Fruit fly (Drosophila melanogaster) whole organism, adult: ENCODE measurements around the gene Jhbp7.

Source experiments
- CG11617 ChIP-seq: fragments of 200-800 bp; sonication (Bioruptor generic); optimal IDR thresholded peaks from 2 replicates; lab custom pipeline; 2017; ENCODE audit warnings: mild to moderate bottlenecking, missing biosample characterization, missing genetic modification reagents, missing genetic modification characterization
- CG12768 ChIP-seq: fragments of 200-800 bp; sonication (Bioruptor generic); optimal IDR thresholded peaks from 2 replicates; lab custom pipeline; 2017; ENCODE audit warnings: missing biosample characterization, missing genetic modification characterization, mild to moderate bottlenecking, moderate library complexity, missing genetic modification reagents
- CG14711 ChIP-seq: fragments of 200-800 bp; sonication (Bioruptor generic); optimal IDR thresholded peaks from 2 replicates; lab custom pipeline; 2018; ENCODE audit warnings: missing biosample characterization, mild to moderate bottlenecking, missing genetic modification characterization, moderate library complexity
- CG1620 ChIP-seq: fragments of 200-800 bp; sonication (Bioruptor generic); optimal IDR thresholded peaks from 2 replicates; lab custom pipeline; 2016; ENCODE audit warnings: missing biosample characterization, missing genetic modification characterization
- CG33017 ChIP-seq: fragments of 200-800 bp; sonication (Bioruptor generic); optimal IDR thresholded peaks from 2 replicates; lab custom pipeline; 2018; ENCODE audit warnings: missing biosample characterization, mild to moderate bottlenecking, missing genetic modification characterization, moderate library complexity
- CG5204 ChIP-seq: fragments of 200-800 bp; sonication (Bioruptor generic); optimal IDR thresholded peaks from 2 replicates; lab custom pipeline; 2016; ENCODE audit warnings: missing biosample characterization, missing genetic modification characterization
- CG7045 ChIP-seq: fragments of 200-800 bp; sonication (Bioruptor generic); optimal IDR thresholded peaks from 2 replicates; lab custom pipeline; 2017; ENCODE audit warnings: missing biosample characterization, mild to moderate bottlenecking, missing genetic modification characterization
- CG7101 ChIP-seq: fragments of 200-800 bp; sonication (Bioruptor generic); optimal IDR thresholded peaks from 2 replicates; lab custom pipeline; 2018; ENCODE audit warnings: missing biosample characterization, mild to moderate bottlenecking, missing genetic modification characterization, moderate library complexity
- Clk ChIP-seq: fragments of 200-800 bp; sonication (Bioruptor generic); optimal IDR thresholded peaks from 2 replicates; lab custom pipeline; 2017; ENCODE audit warnings: missing biosample characterization, missing genetic modification characterization
- Crg-1 ChIP-seq: fragments of 200-800 bp; sonication (Bioruptor generic); optimal IDR thresholded peaks from 2 replicates; lab custom pipeline; 2016; ENCODE audit warnings: missing biosample characterization, missing genetic modification characterization
- Hr96 ChIP-seq: fragments of 200-800 bp; sonication (Bioruptor generic); optimal IDR thresholded peaks from 2 replicates; lab custom pipeline; 2016; ENCODE audit warnings: missing biosample characterization, missing genetic modification characterization
- Mnt ChIP-seq: fragments of 200-800 bp; sonication (Bioruptor generic); optimal IDR thresholded peaks from 2 replicates; lab custom pipeline; 2016; ENCODE audit warnings: missing biosample characterization, mild to moderate bottlenecking, missing genetic modification characterization
- bab1 ChIP-seq: fragments of 200-800 bp; sonication (Bioruptor generic); optimal IDR thresholded peaks from 3 replicates; lab custom pipeline; 2019; ENCODE audit warnings: missing biosample characterization, mild to moderate bottlenecking, missing genetic modification characterization, moderate library complexity
- cic ChIP-seq: fragments of 200-800 bp; sonication (Bioruptor generic); optimal IDR thresholded peaks from 2 replicates; lab custom pipeline; 2017; ENCODE audit warnings: missing biosample characterization, mild to moderate bottlenecking, missing genetic modification characterization, moderate library complexity
- cnc ChIP-seq, 2 experiments: fragments of >200 bp; optimal IDR thresholded peaks; 2 replicates each; lab custom pipeline; 2017
- kay ChIP-seq: fragments of 200-800 bp; sonication (Bioruptor generic); peaks from one replicate; lab custom pipeline; 2016; ENCODE audit warnings: missing biosample characterization, missing genetic modification characterization, borderline replicate concordance
- ovo ChIP-seq: fragments of 200-800 bp; sonication (Bioruptor generic); optimal IDR thresholded peaks from 2 replicates; lab custom pipeline; 2016; ENCODE audit warnings: missing biosample characterization, missing genetic modification characterization
- pad ChIP-seq: fragments of 200-800 bp; sonication (Bioruptor generic); optimal IDR thresholded peaks from 3 replicates; lab custom pipeline; 2017; ENCODE audit warnings: missing biosample characterization, missing genetic modification characterization, mild to moderate bottlenecking, moderate library complexity, missing genetic modification reagents
- tj ChIP-seq: fragments of 200-800 bp; sonication (Bioruptor generic); optimal IDR thresholded peaks from 3 replicates; lab custom pipeline; 2017; ENCODE audit warnings: missing biosample characterization, mild to moderate bottlenecking, missing genetic modification characterization, moderate library complexity
- toe ChIP-seq: fragments of 200-800 bp; sonication (Bioruptor generic); optimal IDR thresholded peaks from 2 replicates; lab custom pipeline; 2016; ENCODE audit warnings: missing biosample characterization, missing genetic modification characterization

Jhbp7 gene

DNA sequence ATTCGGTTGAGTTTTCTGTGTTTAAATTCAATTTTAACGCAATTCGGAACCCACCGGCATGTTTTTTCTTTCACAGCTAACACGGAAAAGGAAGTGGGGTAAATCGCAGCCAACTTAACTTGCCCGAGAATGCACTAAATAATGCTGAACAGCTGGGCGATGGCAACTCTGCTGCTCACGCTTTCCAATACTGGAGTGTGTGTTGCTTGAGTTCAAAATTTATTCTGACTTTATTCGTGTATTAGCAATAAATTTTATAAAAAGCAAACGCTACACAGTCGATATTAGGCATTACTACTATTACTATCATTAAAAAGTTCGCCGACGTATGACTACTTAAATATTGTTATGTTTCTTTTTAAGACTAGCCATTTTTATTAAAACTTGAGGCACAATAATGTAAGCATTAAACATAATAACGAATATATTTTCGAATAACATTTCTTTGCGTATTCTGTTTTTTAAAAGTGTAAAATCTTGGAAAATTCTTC, 10.0 kb downstream of the Jhbp7 start, which contains the start of the genes RpS27 and Nup37:
Gene RpS27 (minus strand): TSS at position 136 of the 491 bp plus-strand sequence.
Gene Nup37 (plus strand): TSS at position 280 of the 491 bp plus-strand sequence.
- peak; percentile 93 for TF ChIP-seq cic
- peak; percentile 99 for TF ChIP-seq CG7101 (tag; lab: Kevin White, UChicago)
- peak; percentile 100 for TF ChIP-seq ovo (GFP tag; lab: Kevin White, UChicago)
- peak; percentile 94 for TF ChIP-seq CG33017
- TF ChIP-seq CG11617 (GFP tag; lab: Kevin White, UChicago) = peak; percentile 99
- TF ChIP-seq kay = peak; percentile 86
- TF ChIP-seq Mnt (GFP tag; lab: Kevin White, UChicago) = peak; percentile 98
- TF ChIP-seq tj (GFP tag; lab: Kevin White, UChicago) = peak; percentile 85
- peak; percentile 98 for TF ChIP-seq CG7045 (GFP tag; lab: Kevin White, UChicago)
- TF ChIP-seq Clk = peak; percentile 95
- peak; percentile 100 for TF ChIP-seq CG1620 (GFP tag; lab: Kevin White, UChicago)
- no peak for TF ChIP-seq cnc (optimal IDR thresholded peaks at IDR 0.05; lab: Kevin White, UChicago)
- peak; percentile 97 for TF ChIP-seq CG5204 (GFP tag; lab: Kevin White, UChicago)
- TF ChIP-seq pad = peak; percentile 95
- TF ChIP-seq CG12768 (GFP tag; lab: Kevin White, UChicago) = peak; percentile 98
- TF ChIP-seq bab1 = peak; percentile 96
- TF ChIP-seq Crg-1 (GFP tag; lab: Kevin White, UChicago) = peak; percentile 100
- peak; percentile 97 for TF ChIP-seq CG14711 (tag; lab: Kevin White, UChicago)
- TF ChIP-seq Hr96 (GFP tag; lab: Kevin White, UChicago) = peak; percentile 99
- peak; percentile 98 for TF ChIP-seq toe

- TF ChIP-seq ovo (GFP tag; lab: Kevin White, UChicago) (peak; percentile 4), cic (no peak), Clk (no peak), CG12768 (GFP tag; lab: Kevin White, UChicago) (no peak), Mnt (GFP tag; lab: Kevin White, UChicago) (peak; percentile 49), CG7045 (GFP tag; lab: Kevin White, UChicago) (no peak), toe (no peak), CG11617 (GFP tag; lab: Kevin White, UChicago) (peak; percentile 30), kay (no peak), pad (no peak), CG7101 (tag; lab: Kevin White, UChicago) (peak; percentile 28), bab1 (peak; percentile 43), CG5204 (GFP tag; lab: Kevin White, UChicago) (no peak), CG14711 (tag; lab: Kevin White, UChicago) (no peak), cnc (optimal IDR thresholded peaks at IDR 0.05; lab: Kevin White, UChicago) (peak; percentile 20 to 70), Hr96 (GFP tag; lab: Kevin White, UChicago) (no peak), CG33017 (no peak), tj (GFP tag; lab: Kevin White, UChicago) (peak; percentile 98), CG1620 (GFP tag; lab: Kevin White, UChicago) (peak; percentile 40), Crg-1 (GFP tag; lab: Kevin White, UChicago) (no peak)
Measured at dm6 chr3R:25249145-25250141, 12.0 kb downstream of the Jhbp7 start, which contains the start of gene Nup358. Gene Nup358, plus strand, starts transcription at chr3R:25249348.

DNA sequence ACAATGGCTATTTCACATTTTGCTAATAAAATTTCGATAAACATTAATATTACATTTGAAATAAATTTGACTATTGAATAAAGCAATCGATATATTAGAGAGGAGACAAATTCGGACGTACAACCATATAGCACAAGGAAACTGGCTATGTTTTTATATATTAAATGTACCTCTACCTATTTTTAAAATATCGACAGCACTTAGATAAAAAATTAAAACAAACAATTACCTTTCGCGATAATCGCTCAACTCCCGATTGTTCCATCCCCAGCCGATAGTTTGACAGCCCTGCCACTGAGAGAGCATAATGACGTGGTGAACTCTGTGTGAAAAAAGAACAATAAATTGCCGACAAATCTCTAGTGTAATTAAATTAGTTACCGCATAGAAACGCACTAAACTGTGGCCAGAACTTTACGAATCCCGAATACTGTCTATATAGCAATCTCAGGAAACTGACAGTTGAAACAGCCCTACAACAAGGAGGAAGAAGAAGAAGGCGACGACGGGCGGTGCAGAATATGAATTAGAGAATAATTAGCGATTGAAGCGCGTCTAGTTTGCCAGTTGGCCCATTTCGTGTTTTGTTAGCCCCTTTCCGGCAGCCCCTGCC, 21.3 kb downstream of the Jhbp7 start, which contains the start of gene CG11857:
Gene CG11857 (plus strand): TSS at position 271 of the 613 bp plus-strand sequence.
- TF ChIP-seq CG11617 (GFP tag; lab: Kevin White, UChicago) = peak; percentile 97
- peak; percentile 98 for TF ChIP-seq Hr96 (GFP tag; lab: Kevin White, UChicago)
- no peak for TF ChIP-seq cnc (optimal IDR thresholded peaks at IDR 0.05; lab: Kevin White, UChicago)
- peak; percentile 84 for TF ChIP-seq cic
- TF ChIP-seq CG5204 (GFP tag; lab: Kevin White, UChicago) = no peak
- peak; percentile 92 for TF ChIP-seq Mnt (GFP tag; lab: Kevin White, UChicago)
- peak; percentile 94 for TF ChIP-seq ovo (GFP tag; lab: Kevin White, UChicago)
- peak; percentile 97 for TF ChIP-seq CG7045 (GFP tag; lab: Kevin White, UChicago)
- peak; percentile 98 for TF ChIP-seq Clk
- peak; percentile 94 for TF ChIP-seq CG14711 (tag; lab: Kevin White, UChicago)
- peak; percentile 98 for TF ChIP-seq bab1
- TF ChIP-seq CG1620 (GFP tag; lab: Kevin White, UChicago) = peak; percentile 99
- TF ChIP-seq kay = no peak
- TF ChIP-seq CG7101 (tag; lab: Kevin White, UChicago) = peak; percentile 98
- TF ChIP-seq Crg-1 (GFP tag; lab: Kevin White, UChicago) = peak; percentile 98
- TF ChIP-seq tj (GFP tag; lab: Kevin White, UChicago) = peak; percentile 87
- TF ChIP-seq CG12768 (GFP tag; lab: Kevin White, UChicago) = peak; percentile 98
- TF ChIP-seq toe = peak; percentile 99
- peak; percentile 95 for TF ChIP-seq CG33017
- peak; percentile 89 for TF ChIP-seq pad

DNA sequence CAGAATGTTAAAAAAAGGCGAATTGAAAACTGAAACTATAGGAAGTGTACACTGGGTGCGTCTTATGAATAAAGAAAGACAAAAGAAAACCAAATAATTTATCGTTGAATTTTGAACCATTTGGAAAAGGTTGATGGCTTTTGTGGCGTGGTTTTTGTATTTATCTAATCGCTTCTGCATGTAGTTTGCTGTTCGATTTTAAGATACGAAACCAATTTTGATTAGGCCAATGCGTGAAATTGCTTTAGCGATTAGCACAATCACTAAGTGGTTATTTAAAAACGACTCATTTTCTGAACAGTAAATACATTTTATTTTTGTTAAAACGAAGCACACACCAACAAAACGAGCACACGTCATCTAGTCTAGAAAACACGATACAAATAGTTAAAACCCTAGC, 23.3 kb downstream of the Jhbp7 start:
- TF ChIP-seq Mnt (GFP tag; lab: Kevin White, UChicago) (no peak), kay (no peak), Hr96 (GFP tag; lab: Kevin White, UChicago) (no peak), cic (peak; percentile 16), Crg-1 (GFP tag; lab: Kevin White, UChicago) (no peak), CG12768 (GFP tag; lab: Kevin White, UChicago) (no peak), CG1620 (GFP tag; lab: Kevin White, UChicago) (no peak), CG14711 (tag; lab: Kevin White, UChicago) (no peak), ovo (GFP tag; lab: Kevin White, UChicago) (no peak)
